Worm (Caenorhabditis elegans) whole organism, L2 larva: ENCODE measurements around the gene srh-214.

Experiments used
- aly-2 ChIP-seq: fragments of 150-350 bp; optimal IDR thresholded peaks from 2 replicates; lab custom pipeline; 2014; ENCODE audit warnings: missing biosample characterization, missing genetic modification characterization
- egl-27 ChIP-seq: sonication (generic microtip); optimal IDR thresholded peaks from 3 replicates; lab custom pipeline; 2017; ENCODE audit warnings: missing biosample characterization, missing genetic modification reagents, missing genetic modification characterization
- lin-13 ChIP-seq: fragments of 150-350 bp; optimal IDR thresholded peaks from 2 replicates; lab custom pipeline; 2014; ENCODE audit warnings: missing biosample characterization, missing genetic modification reagents, missing genetic modification characterization
- lsy-2 ChIP-seq, 2 experiments: fragments of 150-350 bp in 1 of 2; sonication (generic microtip) in 1 of 2; optimal IDR thresholded peaks; 2 replicates each; lab custom pipeline; 2014 to 2017; ENCODE audit warnings: missing biosample characterization in 2 of 2, missing genetic modification characterization in 2 of 2
- nhr-237 ChIP-seq: fragments of 150-350 bp; optimal IDR thresholded peaks from 2 replicates; lab custom pipeline; 2014; ENCODE audit warnings: missing biosample characterization, missing genetic modification characterization
- snpc-4 ChIP-seq: fragments of 150-350 bp; optimal IDR thresholded peaks from 2 replicates; lab custom pipeline; 2014; ENCODE audit warnings: missing biosample characterization, missing genetic modification characterization
- unc-55 ChIP-seq: fragments of 150-350 bp; sonication (generic microtip); optimal IDR thresholded peaks from 3 replicates; lab custom pipeline; 2014; ENCODE audit warnings: missing biosample characterization, missing genetic modification reagents, missing genetic modification characterization
- ztf-4 ChIP-seq: fragments of 150-350 bp; optimal IDR thresholded peaks from 2 replicates; lab custom pipeline; 2014; ENCODE audit warnings: missing biosample characterization, missing genetic modification characterization

ce11 chrV:16831921-16832320 lies 2.4 kb upstream of the srh-214 start, which contains the start of gene srh-215:
- TF ChIP-seq aly-2 (tag; lab: Kevin White, UChicago) (no peak), snpc-4 (no peak), unc-55 (GFP tag; lab: Kevin White, UChicago) (no peak), nhr-237 (tag; lab: Kevin White, UChicago) (no peak), lsy-2 (tag; optimal IDR thresholded peaks at IDR 0.05; lab: Kevin White, UChicago) (no peak), lin-13 (GFP tag; lab: Kevin White, UChicago) (no peak), ztf-4 (tag; lab: Kevin White, UChicago) (no peak), egl-27 (tag; lab: Kevin White, UChicago) (no peak)
